Worm (Caenorhabditis elegans): Measurements from ENCODE around the gene hint-3.

ce11 chrV:7777098-7777497 is 16.8 kb downstream of the hint-3 start, which contains the start of gene C26F1.3:
- TF ChIP-seq fkh-10 (GFP tag; optimal IDR thresholded peaks at IDR 0.05) (no peak), lin-11 (tag; optimal IDR thresholded peaks at IDR 0.05) (no peak), unc-86 (tag; optimal IDR thresholded peaks at IDR 0.05) (no peak), ref-2 (tag; optimal IDR thresholded peaks at IDR 0.05) (no peak), elt-2 (tag; optimal IDR thresholded peaks at IDR 0.05) (no peak), madf-2 (tag; optimal IDR thresholded peaks at IDR 0.05) (no peak), C38D4.7 (GFP tag; optimal IDR thresholded peaks at IDR 0.05) (no peak), ceh-6 (GFP tag; optimal IDR thresholded peaks at IDR 0.05) (no peak), ceh-22 (tag; optimal IDR thresholded peaks at IDR 0.05) (no peak), fkh-6 (tag; optimal IDR thresholded peaks at IDR 0.05) (no peak), ceh-30 (tag; optimal IDR thresholded peaks at IDR 0.05) (no peak), pax-1 (tag; optimal IDR thresholded peaks at IDR 0.05) (no peak), pha-4 (tag; optimal IDR thresholded peaks at IDR 0.05) (no peak)
